Worm (Caenorhabditis elegans): Measurements from ENCODE around the gene ZK593.3.

The ZK593.3 gene

ce11 chrIV:10889820-10890462 is 25.5 kb upstream of the ZK593.3 start, which contains the start of gene F13E9.15:
F13E9.15 (minus strand) TSS chrIV:10889870.
- TF ChIP-seq lin-39 (tag; optimal IDR thresholded peaks at IDR 0.05) (no peak), nhr-48 (tag; optimal IDR thresholded peaks at IDR 0.05) (no peak), T26A8.4 (GFP tag; IDR thresholded peaks at IDR 0.05) (no peak), F10B5.3 (tag; optimal IDR thresholded peaks at IDR 0.05) (no peak), attf-4 (tag; optimal IDR thresholded peaks at IDR 0.05) (no peak), F44E2.7 (GFP tag; IDR thresholded peaks at IDR 0.05) (no peak), snpc-4 (tag; optimal IDR thresholded peaks at IDR 0.05) (no peak), madf-9 (GFP tag; conservative IDR thresholded peaks at IDR 0.05) (no peak), nhr-6 (tag; optimal IDR thresholded peaks at IDR 0.05) (no peak), arid-1 (GFP tag; conservative IDR thresholded peaks at IDR 0.05) (no peak), dmd-9 (GFP tag; IDR thresholded peaks at IDR 0.05) (no peak), nhr-42 (GFP tag; IDR thresholded peaks at IDR 0.05) (no peak), zip-2 (tag; optimal IDR thresholded peaks at IDR 0.05) (no peak)

ce11 chrIV:10891993-10892392 is 23.5 kb upstream of the ZK593.3 start, which contains the start of gene srlf-12:
srlf-12 (minus strand) TSS chrIV:10892093.
- TF ChIP-seq rbr-2 (tag; optimal IDR thresholded peaks at IDR 0.05): no peak
- TF ChIP-seq mdt-29 (GFP tag; IDR thresholded peaks at IDR 0.05): no peak
- no peak for TF ChIP-seq ctbp-1 (GFP tag; IDR thresholded peaks at IDR 0.05)
- TF ChIP-seq mes-2 (tag; optimal IDR thresholded peaks at IDR 0.05; ENCODE audit: poor library complexity, severe bottlenecking): no peak
- no peak for TF ChIP-seq nhr-6 (tag; optimal IDR thresholded peaks at IDR 0.05)
- no peak for TF ChIP-seq zip-2 (tag; optimal IDR thresholded peaks at IDR 0.05)
- TF ChIP-seq nhr-11 (tag; optimal IDR thresholded peaks at IDR 0.05): no peak

DNA sequence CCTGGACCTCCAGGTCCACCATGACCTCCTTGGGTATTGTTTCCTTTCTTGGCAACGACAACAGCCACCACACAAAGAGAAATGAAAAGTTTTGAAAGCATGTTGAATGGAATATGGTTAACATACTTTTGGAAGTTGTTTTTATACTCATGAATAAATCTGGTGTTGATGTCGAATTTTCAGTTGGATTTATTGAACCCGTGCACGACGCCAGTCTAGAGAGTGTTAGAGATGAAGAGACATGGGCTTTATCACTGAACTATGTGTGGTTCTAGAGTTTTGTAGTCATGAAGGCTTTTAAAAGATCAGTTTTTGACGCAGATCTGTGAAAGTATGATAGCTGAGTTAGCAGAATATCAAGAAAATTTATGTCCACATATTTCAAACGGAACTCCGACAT is 21.2 kb upstream of the ZK593.3 start, which contains the start of gene srlf-14:
Gene srlf-14, minus strand, starts transcription at position 101 of the 400 bp plus-strand sequence.
- TF ChIP-seq aha-1 (tag): peak; percentile 65
- no peak for TF ChIP-seq F37D6.2 (tag; optimal IDR thresholded peaks at IDR 0.05)

ce11 chrIV:10896512-10896911 is 19.0 kb upstream of the ZK593.3 start, which contains the start of gene srlf-13:
srlf-13 (minus strand) TSS chrIV:10896612.
- TF ChIP-seq daf-16 (GFP tag; optimal IDR thresholded peaks at IDR 0.05) (no peak), daf-16 (tag; optimal IDR thresholded peaks at IDR 0.05) (no peak), ceh-20 (GFP tag; IDR thresholded peaks at IDR 0.05) (no peak), zfp-3 (GFP tag; conservative IDR thresholded peaks at IDR 0.05) (no peak), ceh-82 (tag; optimal IDR thresholded peaks at IDR 0.05) (no peak), ceh-32 (tag; optimal IDR thresholded peaks at IDR 0.05; ENCODE audit: poor library complexity) (no peak), F10B5.3 (tag; optimal IDR thresholded peaks at IDR 0.05) (no peak), Y48G9A.11 (GFP tag; IDR thresholded peaks at IDR 0.05) (no peak), tra-1 (GFP tag; IDR thresholded peaks at IDR 0.05) (no peak), hlh-11 (tag; optimal IDR thresholded peaks at IDR 0.05) (no peak)

DNA sequence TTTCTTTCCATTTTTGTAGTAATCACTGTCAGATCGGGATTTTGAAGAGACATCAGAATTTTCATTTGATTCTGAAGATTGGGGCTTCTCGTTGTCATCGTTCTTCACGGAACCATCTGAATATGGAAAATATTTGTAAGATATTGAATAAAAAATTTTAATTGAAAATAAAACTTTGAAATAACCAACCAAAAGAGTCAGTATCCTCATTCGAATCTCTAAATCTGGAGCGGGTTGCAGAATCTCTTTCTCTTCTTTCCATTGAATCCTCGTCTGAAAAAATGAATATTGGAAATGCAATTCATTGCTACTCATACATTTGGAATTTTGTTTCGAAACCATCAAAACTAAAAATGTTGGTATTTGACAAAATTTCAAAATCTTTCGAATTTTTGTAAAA is 17.3 kb upstream of the ZK593.3 start:
- TF ChIP-seq unc-62 (GFP tag; optimal IDR thresholded peaks at IDR 0.05 in 1 of 2) (peak in 1 of 2 experiments; percentile 92), unc-62 (tag; optimal IDR thresholded peaks at IDR 0.05) (no peak), daf-8 (GFP tag; IDR thresholded peaks at IDR 0.05) (no peak), ama-1 (optimal IDR thresholded peaks at IDR 0.05) (no peak), mdt-29 (GFP tag; IDR thresholded peaks at IDR 0.05) (no peak), aha-1 (tag) (peak; percentile 48), php-3 (GFP tag; IDR thresholded peaks at IDR 0.05) (no peak), ztf-11 (tag; optimal IDR thresholded peaks at IDR 0.05) (no peak), hlh-11 (tag; optimal IDR thresholded peaks at IDR 0.05) (no peak)

All from whole organism, L4 larva.